Fruit fly (Drosophila melanogaster): Measurements from ENCODE around the gene CG31321.

dm6 chr3R:14283042-14283626 lies 27.0 kb upstream of the CG31321 start:
- TF ChIP-seq sage (GFP tag; optimal IDR thresholded peaks at IDR 0.05), result peak; percentile 11
- no peak for TF ChIP-seq pan (optimal IDR thresholded peaks at IDR 0.05)
- peak; percentile 67 for TF ChIP-seq OdsH (GFP tag; optimal IDR thresholded peaks at IDR 0.05)
- peak; percentile 39 for TF ChIP-seq Hnf4 (GFP tag; optimal IDR thresholded peaks at IDR 0.05)
- no peak for TF ChIP-seq Dfd (GFP tag; optimal IDR thresholded peaks at IDR 0.05)
- TF ChIP-seq Abd-B (GFP tag; optimal IDR thresholded peaks at IDR 0.05), result no peak
- peak; percentile 67 for TF ChIP-seq rgr (GFP tag; optimal IDR thresholded peaks at IDR 0.05)
- TF ChIP-seq foxo (GFP tag; optimal IDR thresholded peaks at IDR 0.05), result peak in 1 of 2 experiments; percentile 65

Measured in whole organism, wandering third instar larva.